Fruit fly (Drosophila melanogaster) whole organism, embryonic: ENCODE data around the gene NimC2.
A peak's percentile ranks its signal among the peaks of the same experiment; 100 is the strongest.

Source experiments
- Abd-B ChIP-seq: fragments of 200-800 bp; sonication (Bioruptor generic); optimal IDR thresholded peaks from 2 replicates; lab custom pipeline; 2018; ENCODE audit warnings: missing biosample characterization, mild to moderate bottlenecking, missing genetic modification characterization, moderate library complexity
- CG10654 ChIP-seq: fragments of 200-800 bp; sonication (Bioruptor generic); optimal IDR thresholded peaks from 2 replicates; lab custom pipeline; 2016; ENCODE audit warnings: missing biosample characterization, missing genetic modification characterization
- CG12659 ChIP-seq: fragments of 200-800 bp; sonication (Bioruptor generic); optimal IDR thresholded peaks from 3 replicates; lab custom pipeline; 2017; ENCODE audit warnings: mild to moderate bottlenecking, missing biosample characterization, missing genetic modification reagents, missing genetic modification characterization
- CG13123 ChIP-seq: fragments of 200-800 bp; sonication (Bioruptor generic); optimal IDR thresholded peaks from 2 replicates; lab custom pipeline; 2016; ENCODE audit warnings: missing biosample characterization, missing genetic modification characterization
- CG14710 ChIP-seq: fragments of 200-800 bp; sonication (Bioruptor generic); optimal IDR thresholded peaks from 3 replicates; lab custom pipeline; 2019; ENCODE audit warnings: missing biosample characterization, mild to moderate bottlenecking, missing genetic modification characterization, moderate library complexity
- CG15011 ChIP-seq: fragments of 200-800 bp; sonication (Bioruptor generic); optimal IDR thresholded peaks from 3 replicates; lab custom pipeline; 2018; ENCODE audit warnings: missing biosample characterization, mild to moderate bottlenecking, missing genetic modification characterization
- CG15269 ChIP-seq: fragments of 200-800 bp; sonication (Bioruptor generic); optimal IDR thresholded peaks from 2 replicates; lab custom pipeline; 2018; ENCODE audit warnings: missing biosample characterization, mild to moderate bottlenecking, missing genetic modification characterization, moderate library complexity
- CG15601 ChIP-seq: fragments of 200-800 bp; sonication (Bioruptor generic); optimal IDR thresholded peaks from 3 replicates; lab custom pipeline; 2019; ENCODE audit warnings: missing biosample characterization, mild to moderate bottlenecking, missing genetic modification characterization, moderate library complexity
- CG15696 ChIP-seq: fragments of 200-800 bp; sonication (Bioruptor generic); optimal IDR thresholded peaks from 2 replicates; lab custom pipeline; 2019; ENCODE audit warnings: missing biosample characterization, mild to moderate bottlenecking, missing genetic modification characterization, moderate library complexity
- CG17612 ChIP-seq: fragments of 200-800 bp; sonication (Bioruptor generic); IDR thresholded peaks from 2 replicates; pipeline ENCODE4 v1.3.6; 2022; ENCODE audit warnings: missing biosample characterization, missing genetic modification characterization
- CG18619 ChIP-seq: fragments of 200-800 bp; sonication (Bioruptor generic); optimal IDR thresholded peaks from 3 replicates; lab custom pipeline; 2017; ENCODE audit warnings: missing biosample characterization, mild to moderate bottlenecking, missing genetic modification characterization
- CG2889 ChIP-seq: fragments of 200-800 bp; sonication (Bioruptor generic); IDR thresholded peaks from 3 replicates; pipeline ENCODE4 v1.3.6; 2022; ENCODE audit warnings: missing biosample characterization, missing genetic modification characterization
- CG30403 ChIP-seq: fragments of 200-800 bp; sonication (Bioruptor generic); optimal IDR thresholded peaks from 3 replicates; lab custom pipeline; 2016; ENCODE audit warnings: missing biosample characterization, missing genetic modification characterization
- CG4424 ChIP-seq: fragments of 200-800 bp; sonication (Bioruptor generic); optimal IDR thresholded peaks from 3 replicates; lab custom pipeline; 2016; ENCODE audit warnings: missing biosample characterization, missing genetic modification characterization
- CG6272 ChIP-seq: fragments of 200-800 bp; sonication (Bioruptor generic); IDR thresholded peaks from 2 replicates; pipeline ENCODE4 v1.3.6; 2022; ENCODE audit warnings: missing biosample characterization, missing genetic modification characterization
- CG6689 ChIP-seq: fragments of 200-800 bp; sonication (Bioruptor generic); IDR thresholded peaks from 2 replicates; pipeline ENCODE4 v1.3.6; 2022; ENCODE audit warnings: missing biosample characterization, missing genetic modification characterization
- CG6854 ChIP-seq: fragments of 200-800 bp; sonication (Bioruptor generic); optimal IDR thresholded peaks from 3 replicates; lab custom pipeline; 2017; ENCODE audit warnings: missing biosample characterization, mild to moderate bottlenecking, missing genetic modification characterization
- CG7786 ChIP-seq: fragments of 200-800 bp; sonication (Bioruptor generic); optimal IDR thresholded peaks from 2 replicates; lab custom pipeline; 2016; ENCODE audit warnings: missing biosample characterization, missing genetic modification characterization
- CG7839 ChIP-seq: fragments of 200-800 bp; sonication (Bioruptor generic); optimal IDR thresholded peaks from 3 replicates; lab custom pipeline; 2018; ENCODE audit warnings: missing biosample characterization, mild to moderate bottlenecking, missing genetic modification characterization, moderate library complexity
- CG8944 ChIP-seq: fragments of 200-800 bp; sonication (Bioruptor generic); optimal IDR thresholded peaks from 3 replicates; lab custom pipeline; 2016; ENCODE audit warnings: missing biosample characterization, missing genetic modification characterization
- CTCF ChIP-seq: fragments of 200-800 bp; sonication (Bioruptor generic); optimal IDR thresholded peaks from 2 replicates; lab custom pipeline; 2017; ENCODE audit warnings: missing biosample characterization, mild to moderate bottlenecking, missing genetic modification characterization, moderate library complexity
- E2f1 ChIP-seq: fragments of 200-800 bp; sonication (Bioruptor generic); IDR thresholded peaks from 2 replicates; pipeline ENCODE4 v1.3.6; 2022; ENCODE audit warnings: missing biosample characterization, missing genetic modification characterization
- HmgZ ChIP-seq: fragments of 200-800 bp; sonication (Bioruptor generic); optimal IDR thresholded peaks from 2 replicates; lab custom pipeline; 2018; ENCODE audit warnings: missing biosample characterization, mild to moderate bottlenecking, missing genetic modification characterization
- Hr3 ChIP-seq: fragments of 200-800 bp; sonication (Bioruptor generic); optimal IDR thresholded peaks from 3 replicates; lab custom pipeline; 2016; ENCODE audit warnings: missing biosample characterization, missing genetic modification characterization
- Hr39 ChIP-seq: fragments of >200 bp; optimal IDR thresholded peaks from 2 replicates; lab custom pipeline; 2017
- Lhr ChIP-seq: fragments of 200-800 bp; sonication (Bioruptor generic); optimal IDR thresholded peaks from 3 replicates; lab custom pipeline; 2017; ENCODE audit warnings: mild to moderate bottlenecking, missing biosample characterization, missing genetic modification reagents, missing genetic modification characterization
- NFAT ChIP-seq: fragments of 200-800 bp; sonication (Bioruptor generic); IDR thresholded peaks from 2 replicates; pipeline ENCODE4 v1.3.6; 2022; ENCODE audit warnings: missing biosample characterization, missing genetic modification characterization
- Rx ChIP-seq: fragments of 200-800 bp; sonication (Bioruptor generic); IDR thresholded peaks from 2 replicates; pipeline ENCODE4 v1.3.6; 2022; ENCODE audit warnings: missing biosample characterization, missing genetic modification characterization
- bsh ChIP-seq, 2 experiments: fragments of 200-800 bp; sonication (Bioruptor generic); optimal IDR thresholded peaks; 2 replicates each; lab custom pipeline; 2017 to 2018; ENCODE audit warnings: mild to moderate bottlenecking in 2 of 2, missing biosample characterization in 2 of 2, missing genetic modification characterization in 2 of 2, moderate library complexity in 1 of 2
- dpn ChIP-seq, 2 experiments: fragments of 200-800 bp; sonication (Bioruptor generic); optimal IDR thresholded peaks; 3 replicates each; lab custom pipeline; 2016; ENCODE audit warnings: missing biosample characterization in 2 of 2, missing genetic modification characterization in 2 of 2
- gro ChIP-seq: fragments of 200-800 bp; sonication (Bioruptor generic); optimal IDR thresholded peaks from 2 replicates; lab custom pipeline; 2016; ENCODE audit warnings: missing biosample characterization, missing genetic modification characterization
- hkb ChIP-seq, 2 experiments: fragments of 200-800 bp in 1 of 2; fragments of >200 bp in 1 of 2; sonication (Bioruptor generic) in 1 of 2; IDR thresholded peaks in 1 of 2; optimal IDR thresholded peaks in 1 of 2; 2 replicates each; pipeline versions ENCODE4 v1.3.6 to Lab custom; 2017 to 2022; ENCODE audit warnings: missing biosample characterization in 1 of 2, missing genetic modification characterization in 1 of 2
- kay ChIP-seq: fragments of 200-800 bp; sonication (Bioruptor generic); optimal IDR thresholded peaks from 2 replicates; lab custom pipeline; 2016; ENCODE audit warnings: missing biosample characterization, missing genetic modification characterization
- knrl ChIP-seq: fragments of 200-800 bp; sonication (Bioruptor generic); IDR thresholded peaks from 3 replicates; pipeline ENCODE4 v1.3.6; 2022; ENCODE audit warnings: missing biosample characterization, missing genetic modification characterization; ENCODE audit not compliant: partially characterized antibody
- lov ChIP-seq, 2 experiments: fragments of 200-800 bp in 1 of 2; fragments of >200 bp in 1 of 2; sonication (Bioruptor generic) in 1 of 2; IDR thresholded peaks in 1 of 2; optimal IDR thresholded peaks in 1 of 2; 2 replicates in 1 of 2; 3 replicates in 1 of 2; pipeline versions ENCODE4 v1.3.6 to Lab custom; 2017 to 2022; ENCODE audit warnings: missing biosample characterization in 1 of 2, missing genetic modification characterization in 1 of 2
- nmo ChIP-seq: fragments of 200-800 bp; sonication (Bioruptor generic); optimal IDR thresholded peaks from 2 replicates; lab custom pipeline; 2018; ENCODE audit warnings: missing biosample characterization, mild to moderate bottlenecking, missing genetic modification characterization, moderate library complexity
- pan ChIP-seq, 4 experiments: fragments of >200 bp in 3 of 4; fragments of 200-800 bp in 1 of 4; sonication (Bioruptor generic) in 1 of 4; optimal IDR thresholded peaks in 3 of 4; IDR thresholded peaks in 1 of 4; 2 replicates each; pipeline versions ENCODE4 v1.3.6 to Lab custom; 2017 to 2022; ENCODE audit warnings: missing biosample characterization in 2 of 4, missing genetic modification characterization in 2 of 4, mixed read lengths in 1 of 4
- ranshi ChIP-seq: fragments of 200-800 bp; sonication (Bioruptor generic); IDR thresholded peaks from 2 replicates; pipeline ENCODE4 v1.3.6; 2022; ENCODE audit warnings: missing biosample characterization, missing genetic modification characterization
- row ChIP-seq: fragments of 200-800 bp; sonication (Bioruptor generic); IDR thresholded peaks from 3 replicates; pipeline ENCODE4 v1.3.6; 2022; ENCODE audit warnings: missing biosample characterization, missing genetic modification characterization
- sisA ChIP-seq: fragments of 200-800 bp; sonication (Bioruptor generic); IDR thresholded peaks from 2 replicates; pipeline ENCODE4 v1.3.6; 2022; ENCODE audit warnings: missing biosample characterization, missing genetic modification characterization
- sob ChIP-seq: fragments of 200-800 bp; sonication (Bioruptor generic); IDR thresholded peaks from 2 replicates; pipeline ENCODE4 v1.3.6; 2022; ENCODE audit warnings: missing biosample characterization, missing genetic modification characterization
- ssp ChIP-seq: fragments of 200-800 bp; sonication (Bioruptor generic); IDR thresholded peaks from 2 replicates; pipeline ENCODE4 v1.3.6; 2022; ENCODE audit warnings: missing biosample characterization, missing genetic modification characterization
- unpg ChIP-seq: fragments of 200-800 bp; sonication (Bioruptor generic); optimal IDR thresholded peaks from 3 replicates; lab custom pipeline; 2018; ENCODE audit warnings: missing biosample characterization, mild to moderate bottlenecking, missing genetic modification characterization, moderate library complexity
- wdn ChIP-seq: fragments of 200-800 bp; sonication (Bioruptor generic); IDR thresholded peaks from 2 replicates; pipeline ENCODE4 v1.3.6; 2022; ENCODE audit warnings: missing biosample characterization, missing genetic modification characterization
- wor ChIP-seq: fragments of 200-800 bp; sonication (Bioruptor generic); IDR thresholded peaks from 2 replicates; pipeline ENCODE4 v1.3.6; 2022; ENCODE audit warnings: missing biosample characterization, missing genetic modification characterization

Gene NimC2

DNA sequence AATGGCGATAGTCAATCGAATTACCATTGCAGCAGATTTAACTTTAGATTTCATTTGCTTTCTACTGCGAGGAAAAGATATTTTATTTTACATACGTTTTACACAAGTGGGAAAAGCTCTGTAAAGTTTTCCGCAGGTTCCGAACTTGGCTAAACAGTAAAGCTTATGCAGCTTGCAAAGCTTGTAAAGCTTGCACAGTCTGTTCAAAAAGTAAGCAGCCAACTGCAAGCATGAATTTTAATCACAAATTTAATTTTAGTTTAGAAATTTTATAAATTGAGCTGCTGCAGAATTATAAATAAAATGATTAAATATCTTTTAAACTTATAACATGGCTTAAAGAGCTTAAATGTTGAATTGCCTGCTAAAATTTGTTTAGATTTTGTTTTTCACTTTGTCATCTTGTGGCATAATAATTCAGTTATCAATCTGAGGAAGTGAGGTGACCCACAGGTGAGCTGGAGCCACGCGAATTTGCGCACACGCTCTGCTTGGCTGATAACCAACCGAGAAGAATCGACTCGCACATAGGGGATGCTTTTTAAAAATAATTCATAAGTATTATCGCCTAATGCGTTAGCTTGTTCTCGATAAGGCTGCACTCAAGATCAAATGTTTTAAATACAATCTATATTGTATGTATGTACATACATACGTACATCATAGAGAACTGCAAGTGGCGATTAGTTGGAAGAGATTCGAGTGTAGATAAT, 31.8 kb downstream of the NimC2 start (continued):
- peak; percentile 33 for TF ChIP-seq gro
- peak; percentile 36; the same call in 1 of the 3 replicates for TF ChIP-seq knrl
- TF ChIP-seq wor (GFP tag; lab: Robert Waterston, UW) = no peak
- peak; percentile 21 for TF ChIP-seq CG15011 (GFP tag; lab: Kevin White, UChicago)
- TF ChIP-seq CG15696 (tag; lab: Kevin White, UChicago) = no peak
- TF ChIP-seq kay = no peak
- TF ChIP-seq CTCF (GFP tag; lab: Kevin White, UChicago) = peak; percentile 83
- peak; percentile 93 for TF ChIP-seq row (GFP tag; lab: Robert Waterston, UW)
- TF ChIP-seq CG17612 (GFP tag; lab: Robert Waterston, UW) = no peak
- 0 out of 2 replicates have a peak, but pooled peaks have one; percentile 7 for TF ChIP-seq Rx
- TF ChIP-seq CG12659 (GFP tag; lab: Kevin White, UChicago) = peak; percentile 12
- no peak for TF ChIP-seq CG8944
- no peak for TF ChIP-seq pan (optimal IDR thresholded peaks at IDR 0.05; lab: Kevin White, UChicago)
- TF ChIP-seq pan (GFP tag; optimal IDR thresholded peaks at IDR 0.05 in 1 of 2, IDR thresholded peaks at IDR 0.05 in 1 of 2) = no peak
- TF ChIP-seq CG18619 (GFP tag; lab: Kevin White, UChicago) = peak; percentile 23
- peak; percentile 59 for TF ChIP-seq CG15269
- no peak for TF ChIP-seq ssp
- peak; percentile 34 for TF ChIP-seq CG6854 (GFP tag; lab: Kevin White, UChicago)
- no peak for TF ChIP-seq Hr39 (lab: Kevin White, UChicago)
- TF ChIP-seq CG10654 (GFP tag; lab: Kevin White, UChicago) = no peak
- 0 out of 2 replicates have a peak, but pooled peaks have one; percentile 35 for TF ChIP-seq NFAT (GFP tag; lab: Robert Waterston, UW)
- peak; percentile 41; the same call in 1 of the 2 replicates for TF ChIP-seq wdn (GFP tag; lab: Robert Waterston, UW)
- TF ChIP-seq nmo (GFP tag; lab: Kevin White, UChicago) = peak; percentile 38
- 0 out of 2 replicates have a peak, but pooled peaks have one; percentile 10 for TF ChIP-seq ranshi (GFP tag; lab: Robert Waterston, UW)
- peak; percentile 40 for TF ChIP-seq CG4424
- no peak for TF ChIP-seq lov (optimal IDR thresholded peaks at IDR 0.05; lab: Kevin White, UChicago)
- TF ChIP-seq lov (GFP tag; IDR thresholded peaks at IDR 0.05; lab: Robert Waterston, UW) = no peak
- TF ChIP-seq CG15601 (tag; lab: Kevin White, UChicago) = peak; percentile 14
- peak; percentile 64 for TF ChIP-seq sob (GFP tag; lab: Robert Waterston, UW)
- TF ChIP-seq bsh (GFP tag; optimal IDR thresholded peaks at IDR 0.05; lab: Kevin White, UChicago) = peak in 1 of 2 experiments; percentile 50
- TF ChIP-seq E2f1 (GFP tag; lab: Robert Waterston, UW) = peak; percentile 38; the same call in 1 of the 2 replicates
- TF ChIP-seq HmgZ (tag; lab: Kevin White, UChicago) = peak; percentile 26
- TF ChIP-seq CG13123 = no peak
- TF ChIP-seq dpn (GFP tag; optimal IDR thresholded peaks at IDR 0.05; lab: Kevin White, UChicago) = peak; percentile 5 to 15
- TF ChIP-seq CG6689 (GFP tag; lab: Robert Waterston, UW) = peak; percentile 39; the same call in 1 of the 2 replicates
- no peak for TF ChIP-seq hkb (optimal IDR thresholded peaks at IDR 0.05; lab: Kevin White, UChicago)
- peak; percentile 66 for TF ChIP-seq hkb (GFP tag; IDR thresholded peaks at IDR 0.05; lab: Robert Waterston, UW)
- TF ChIP-seq sisA = no peak; the same call in 1 of the 2 replicates
- TF ChIP-seq CG30403 (GFP tag; lab: Kevin White, UChicago) = peak; percentile 25
- no peak for TF ChIP-seq CG6272
- peak; percentile 62 for TF ChIP-seq CG7839 (tag; lab: Kevin White, UChicago)
- TF ChIP-seq Hr3 (GFP tag; lab: Kevin White, UChicago) = no peak
- no peak for TF ChIP-seq unpg
- no peak for TF ChIP-seq Abd-B
- TF ChIP-seq CG7786 = no peak
- 0 out of 3 replicates have a peak, but pooled peaks have one; percentile 26 for TF ChIP-seq CG2889 (GFP tag; lab: Robert Waterston, UW)
- no peak for TF ChIP-seq CG14710 (tag; lab: Kevin White, UChicago)
- TF ChIP-seq Lhr (GFP tag; lab: Kevin White, UChicago) = peak; percentile 4
